Worm (Caenorhabditis elegans) whole organism, L4 larva: ENCODE results near the gene ech-3.

Experiments used
- T26A8.4 ChIP-seq: fragments of 200-800 bp; sonication (Bioruptor generic); IDR thresholded peaks from 2 replicates; pipeline ENCODE4 v1.3.6; 2022; ENCODE audit warnings: missing genetic modification characterization, missing compliant biosample characterization
- ama-1 ChIP-seq: fragments of 150-350 bp; optimal IDR thresholded peaks from 2 replicates; lab custom pipeline; 2014; ENCODE audit warnings: inconsistent platforms, mixed read lengths
- dpl-1 ChIP-seq: fragments of 150-350 bp; optimal IDR thresholded peaks from 2 replicates; lab custom pipeline; 2014; ENCODE audit warnings: missing biosample characterization, missing genetic modification reagents, missing genetic modification characterization
- lin-39 ChIP-seq: fragments of 150-350 bp; optimal IDR thresholded peaks from 2 replicates; lab custom pipeline; 2014; ENCODE audit warnings: missing biosample characterization, missing genetic modification reagents, missing genetic modification characterization
- unc-130 ChIP-seq: sonication (generic microtip); optimal IDR thresholded peaks from 2 replicates; lab custom pipeline; 2016; ENCODE audit warnings: missing genetic modification reagents, missing genetic modification characterization, missing compliant biosample characterization

ce11 chrV:8046706-8047105 is 24.7 kb downstream of the ech-3 start, which contains the start of gene ZC513.3:
- TF ChIP-seq lin-39 (tag; lab: Kevin White, UChicago): no peak
- no peak for TF ChIP-seq T26A8.4
- TF ChIP-seq unc-130: no peak
- TF ChIP-seq ama-1 (lab: Kevin White, UChicago): no peak
- TF ChIP-seq dpl-1 (GFP tag; lab: Kevin White, UChicago): no peak
